Fruit fly (Drosophila melanogaster) whole organism, prepupa: ENCODE results near the gene Ns4.

Source experiments
- CG11762 ChIP-seq: fragments of 200-800 bp; sonication (Bioruptor generic); optimal IDR thresholded peaks from 3 replicates; lab custom pipeline; 2016; ENCODE audit warnings: missing biosample characterization, missing genetic modification characterization; ENCODE audit not compliant: insufficient read depth
- CG15336 ChIP-seq: fragments of 200-800 bp; sonication (Bioruptor generic); IDR thresholded peaks from 2 replicates; pipeline ENCODE4 v1.3.6; 2022; ENCODE audit warnings: missing biosample characterization, missing genetic modification characterization
- CG1621 ChIP-seq: fragments of 200-800 bp; sonication (Bioruptor generic); optimal IDR thresholded peaks from 3 replicates; lab custom pipeline; 2018; ENCODE audit warnings: missing biosample characterization, mild to moderate bottlenecking, missing genetic modification characterization
- CG16779 ChIP-seq: fragments of 200-800 bp; sonication (Bioruptor generic); optimal IDR thresholded peaks from 3 replicates; lab custom pipeline; 2017; ENCODE audit warnings: missing biosample characterization, mild to moderate bottlenecking, missing genetic modification characterization
- CG32006 ChIP-seq: fragments of 200-800 bp; sonication (Bioruptor generic); optimal IDR thresholded peaks from 3 replicates; lab custom pipeline; 2017; ENCODE audit warnings: missing biosample characterization, mild to moderate bottlenecking, missing genetic modification characterization
- CG8319 ChIP-seq: fragments of 200-800 bp; sonication (Bioruptor generic); optimal IDR thresholded peaks from 3 replicates; lab custom pipeline; 2016; ENCODE audit warnings: missing biosample characterization, missing genetic modification characterization
- CG9139 ChIP-seq: fragments of 200-800 bp; sonication (Bioruptor generic); optimal IDR thresholded peaks from 3 replicates; lab custom pipeline; 2017; ENCODE audit warnings: missing biosample characterization, mild to moderate bottlenecking, missing genetic modification characterization
- Hr4 ChIP-seq: fragments of 200-800 bp; sonication (Bioruptor generic); optimal IDR thresholded peaks from 3 replicates; lab custom pipeline; 2016; ENCODE audit warnings: missing biosample characterization, missing genetic modification characterization
- Lpt ChIP-seq: fragments of 200-800 bp; sonication (Bioruptor generic); optimal IDR thresholded peaks from 3 replicates; lab custom pipeline; 2016; ENCODE audit warnings: missing biosample characterization, missing genetic modification characterization
- dsx ChIP-seq: fragments of 200-800 bp; optimal IDR thresholded peaks from 3 replicates; lab custom pipeline; 2019; ENCODE audit warnings: missing biosample characterization, mild to moderate bottlenecking, missing genetic modification characterization, moderate library complexity; ENCODE audit not compliant: poor library complexity, severe bottlenecking
- fd59A ChIP-seq: fragments of 200-800 bp; sonication (Bioruptor generic); optimal IDR thresholded peaks from 2 replicates; lab custom pipeline; 2017; ENCODE audit warnings: missing biosample characterization, mild to moderate bottlenecking, missing genetic modification characterization, missing genetic modification reagents
- fkh ChIP-seq: fragments of 200-800 bp; sonication (Bioruptor generic); optimal IDR thresholded peaks from 3 replicates; lab custom pipeline; 2017; ENCODE audit warnings: missing biosample characterization, mild to moderate bottlenecking, missing genetic modification characterization, moderate library complexity
- pdm3 ChIP-seq: fragments of 200-800 bp; sonication (Bioruptor generic); optimal IDR thresholded peaks from 3 replicates; lab custom pipeline; 2016; ENCODE audit warnings: missing biosample characterization, missing genetic modification characterization
- vri ChIP-seq: fragments of 200-800 bp; sonication (Bioruptor generic); optimal IDR thresholded peaks from 3 replicates; lab custom pipeline; 2016; ENCODE audit warnings: missing biosample characterization, mild to moderate bottlenecking, missing genetic modification characterization

DNA sequence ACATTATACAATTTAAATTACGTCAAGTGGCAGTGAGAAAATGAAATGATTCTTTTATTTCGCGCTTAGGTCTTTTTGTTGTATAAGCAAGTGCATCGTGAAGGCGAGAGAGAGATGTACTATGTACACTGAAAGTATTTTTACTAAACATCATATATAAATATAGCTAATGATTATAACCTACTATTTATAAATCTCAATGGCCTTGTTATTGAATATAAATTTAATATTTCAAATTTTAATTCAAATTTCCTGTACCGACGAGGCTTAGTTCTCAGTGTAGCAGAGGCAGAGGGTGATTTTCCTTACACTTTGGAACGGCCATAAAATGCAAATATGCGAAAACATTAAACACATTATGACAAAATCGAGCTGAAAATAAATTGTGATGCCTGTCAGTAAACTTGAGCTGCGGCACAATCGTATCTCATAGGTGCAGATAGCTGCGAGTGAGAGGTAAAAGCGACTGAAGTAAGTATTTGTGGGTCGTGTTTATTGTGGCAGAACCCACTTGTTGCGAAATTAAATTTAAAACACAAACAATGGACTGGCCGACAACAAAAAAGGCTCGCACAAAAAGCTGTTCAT lies 9.8 kb downstream of the Ns4 start:
- TF ChIP-seq CG1621, result peak; percentile 40
- peak; percentile 64 for TF ChIP-seq vri (GFP tag; lab: Kevin White, UChicago)
- TF ChIP-seq CG32006 (GFP tag; lab: Kevin White, UChicago), result peak; percentile 75
- peak; percentile 84 for TF ChIP-seq CG15336 (GFP tag; lab: Robert Waterston, UW)
- peak; percentile 69 for TF ChIP-seq CG16779
- TF ChIP-seq fd59A (GFP tag; lab: Kevin White, UChicago), result peak; percentile 54
- TF ChIP-seq CG9139 (GFP tag; lab: Kevin White, UChicago), result peak; percentile 68
- no peak for TF ChIP-seq fkh (GFP tag; lab: Kevin White, UChicago)
- peak; percentile 74 for TF ChIP-seq pdm3 (GFP tag; lab: Kevin White, UChicago)
- TF ChIP-seq CG11762 (GFP tag; lab: Kevin White, UChicago), result peak; percentile 64
- TF ChIP-seq Hr4 (GFP tag; lab: Kevin White, UChicago), result peak; percentile 68
- peak; percentile 69 for TF ChIP-seq CG8319 (GFP tag; lab: Kevin White, UChicago)
- TF ChIP-seq Lpt (GFP tag; lab: Kevin White, UChicago), result peak; percentile 57
- TF ChIP-seq dsx, result no peak
